Fruit fly (Drosophila melanogaster): ENCODE measurements around the gene Fibp.

The Fibp gene

dm6 chr3L:19777279-19777960 lies 40.3 kb downstream of the Fibp start:
- TF ChIP-seq CG32121 (GFP tag; IDR thresholded peaks at IDR 0.05) (no peak), gl (tag; optimal IDR thresholded peaks at IDR 0.05) (no peak), CG34367 (tag; optimal IDR thresholded peaks at IDR 0.05) (no peak), fd96Ca (GFP tag; IDR thresholded peaks at IDR 0.05) (no peak), D1 (tag; optimal IDR thresholded peaks at IDR 0.05) (no peak), EcR (GFP tag; optimal IDR thresholded peaks at IDR 0.05) (no peak), CG8159 (tag; optimal IDR thresholded peaks at IDR 0.05) (no peak), Ets98B (GFP tag; IDR thresholded peaks at IDR 0.05) (no peak), Pif1B (GFP tag; optimal IDR thresholded peaks at IDR 0.05) (no peak), Pif1A (GFP tag; optimal IDR thresholded peaks at IDR 0.05) (no peak), Snoo (tag; optimal IDR thresholded peaks at IDR 0.05) (no peak), CG13204 (GFP tag; optimal IDR thresholded peaks at IDR 0.05) (no peak), CG4496 (GFP tag; IDR thresholded peaks at IDR 0.05) (no peak), CG14655 (GFP tag; optimal IDR thresholded peaks at IDR 0.05) (no peak), CG8301 (tag; optimal IDR thresholded peaks at IDR 0.05) (no peak)
